Fruit fly (Drosophila melanogaster) whole organism, embryonic: ENCODE results near the gene CG42455.

Experiments
- Atf6 ChIP-seq: fragments of 200-800 bp; sonication (Bioruptor generic); IDR thresholded peaks from 2 replicates; pipeline ENCODE4 v1.3.6; 2022; ENCODE audit warnings: missing biosample characterization, missing genetic modification characterization
- B-H1 ChIP-seq: fragments of 200-800 bp; sonication (Bioruptor generic); IDR thresholded peaks from 3 replicates; pipeline ENCODE4 v1.3.6; 2022; ENCODE audit warnings: missing biosample characterization, missing genetic modification characterization
- B-H2 ChIP-seq: fragments of 200-800 bp; sonication (Bioruptor generic); optimal IDR thresholded peaks from 2 replicates; lab custom pipeline; 2018; ENCODE audit warnings: missing biosample characterization, mild to moderate bottlenecking, missing genetic modification characterization
- Bgb ChIP-seq: fragments of 200-800 bp; sonication (Bioruptor generic); IDR thresholded peaks from 2 replicates; pipeline ENCODE4 v1.3.6; 2022; ENCODE audit warnings: missing biosample characterization, missing genetic modification characterization; ENCODE audit not compliant: partially characterized antibody
- C15 ChIP-seq: fragments of 200-800 bp; sonication (Bioruptor generic); IDR thresholded peaks from 3 replicates; pipeline ENCODE4 v1.3.6; 2022; ENCODE audit warnings: missing biosample characterization, missing genetic modification characterization
- CG10209 ChIP-seq: fragments of 200-800 bp; sonication (Bioruptor generic); optimal IDR thresholded peaks from 3 replicates; lab custom pipeline; 2017; ENCODE audit warnings: missing biosample characterization, mild to moderate bottlenecking, missing genetic modification characterization, missing genetic modification reagents
- CG11504 ChIP-seq: fragments of 200-800 bp; sonication (Bioruptor generic); optimal IDR thresholded peaks from 3 replicates; lab custom pipeline; 2019; ENCODE audit warnings: missing biosample characterization, mild to moderate bottlenecking, missing genetic modification characterization, moderate library complexity
- CG13287 ChIP-seq: fragments of 200-800 bp; sonication (Bioruptor generic); IDR thresholded peaks from 2 replicates; pipeline ENCODE4 v1.3.6; 2022; ENCODE audit warnings: missing biosample characterization, missing genetic modification characterization; ENCODE audit not compliant: partially characterized antibody
- CG13775 ChIP-seq: fragments of 200-800 bp; sonication (Bioruptor generic); optimal IDR thresholded peaks from 3 replicates; lab custom pipeline; 2017; ENCODE audit warnings: missing biosample characterization, mild to moderate bottlenecking, missing genetic modification characterization
- CG15269 ChIP-seq: fragments of 200-800 bp; sonication (Bioruptor generic); optimal IDR thresholded peaks from 2 replicates; lab custom pipeline; 2018; ENCODE audit warnings: missing biosample characterization, mild to moderate bottlenecking, missing genetic modification characterization, moderate library complexity
- CG31365 ChIP-seq: fragments of 200-800 bp; sonication (Bioruptor generic); optimal IDR thresholded peaks from 2 replicates; lab custom pipeline; 2018; ENCODE audit warnings: missing biosample characterization, mild to moderate bottlenecking, missing genetic modification characterization
- CG34224 ChIP-seq: fragments of 200-800 bp; sonication (Bioruptor generic); IDR thresholded peaks from 3 replicates; pipeline ENCODE4 v1.3.6; 2022; ENCODE audit warnings: missing biosample characterization, missing genetic modification characterization; ENCODE audit not compliant: partially characterized antibody
- CG4282 ChIP-seq: fragments of 200-800 bp; sonication (Bioruptor generic); optimal IDR thresholded peaks from 2 replicates; lab custom pipeline; 2016; ENCODE audit warnings: missing biosample characterization, missing genetic modification characterization
- CG4730 ChIP-seq: fragments of 200-800 bp; sonication (Bioruptor generic); IDR thresholded peaks from 2 replicates; pipeline ENCODE4 v1.3.6; 2022; ENCODE audit warnings: missing biosample characterization, missing genetic modification characterization
- CG6654 ChIP-seq: fragments of 200-800 bp; sonication (Bioruptor generic); optimal IDR thresholded peaks from 2 replicates; lab custom pipeline; 2017; ENCODE audit warnings: missing biosample characterization, mild to moderate bottlenecking, missing genetic modification characterization
- CG7372 ChIP-seq: fragments of 200-800 bp; sonication (Bioruptor generic); IDR thresholded peaks from 2 replicates; pipeline ENCODE4 v1.3.6; 2022; ENCODE audit warnings: missing biosample characterization, missing genetic modification characterization
- CG7839 ChIP-seq: fragments of 200-800 bp; sonication (Bioruptor generic); optimal IDR thresholded peaks from 3 replicates; lab custom pipeline; 2018; ENCODE audit warnings: missing biosample characterization, mild to moderate bottlenecking, missing genetic modification characterization, moderate library complexity
- CkIIα-i1 ChIP-seq: fragments of 200-800 bp; sonication (Bioruptor generic); IDR thresholded peaks from 2 replicates; pipeline ENCODE4 v1.3.6; 2022; ENCODE audit warnings: missing biosample characterization, missing genetic modification characterization
- Deaf1 ChIP-seq: fragments of 200-800 bp; optimal IDR thresholded peaks from 3 replicates; lab custom pipeline; 2019; ENCODE audit warnings: missing biosample characterization, mild to moderate bottlenecking, missing genetic modification characterization, moderate library complexity
- Dip2 ChIP-seq: fragments of 200-800 bp; sonication (Bioruptor generic); IDR thresholded peaks from 2 replicates; pipeline ENCODE4 v1.3.6; 2022; ENCODE audit warnings: missing biosample characterization, missing genetic modification characterization
- Dip3 ChIP-seq: fragments of 200-800 bp; sonication (Bioruptor generic); optimal IDR thresholded peaks from 3 replicates; lab custom pipeline; 2016; ENCODE audit warnings: missing biosample characterization, missing genetic modification characterization
- E2f2 ChIP-seq: fragments of 200-800 bp; sonication (Bioruptor generic); IDR thresholded peaks from 2 replicates; pipeline ENCODE4 v1.3.6; 2022; ENCODE audit warnings: missing biosample characterization, missing genetic modification characterization
- Elba2 ChIP-seq: fragments of 200-800 bp; sonication (Bioruptor generic); optimal IDR thresholded peaks from 3 replicates; lab custom pipeline; 2016; ENCODE audit warnings: missing biosample characterization, missing genetic modification characterization
- Ets65A ChIP-seq: fragments of 200-800 bp; sonication (Bioruptor generic); peaks from one replicate; lab custom pipeline; 2016; ENCODE audit warnings: missing biosample characterization, missing genetic modification characterization
- Fer1 ChIP-seq: fragments of 200-800 bp; sonication (Bioruptor generic); optimal IDR thresholded peaks from 2 replicates; lab custom pipeline; 2017; ENCODE audit warnings: missing biosample characterization, mild to moderate bottlenecking, missing genetic modification characterization
- Hmx ChIP-seq: fragments of 200-800 bp; sonication (Bioruptor generic); optimal IDR thresholded peaks from 2 replicates; lab custom pipeline; 2016; ENCODE audit warnings: missing biosample characterization, missing genetic modification characterization
- Hr3 ChIP-seq: fragments of 200-800 bp; sonication (Bioruptor generic); optimal IDR thresholded peaks from 3 replicates; lab custom pipeline; 2016; ENCODE audit warnings: missing biosample characterization, missing genetic modification characterization
- Mrtf ChIP-seq: fragments of 200-800 bp; sonication (Bioruptor generic); IDR thresholded peaks from 3 replicates; pipeline ENCODE4 v1.3.6; 2022; ENCODE audit warnings: missing biosample characterization, missing genetic modification characterization
- NfI ChIP-seq: fragments of 200-800 bp; sonication (Bioruptor generic); optimal IDR thresholded peaks from 3 replicates; lab custom pipeline; 2018; ENCODE audit warnings: missing biosample characterization, mild to moderate bottlenecking, missing genetic modification characterization, moderate library complexity
- Trl ChIP-seq, 3 experiments: fragments of >200 bp in 2 of 3; fragments of 200-800 bp in 1 of 3; sonication (Bioruptor generic) in 1 of 3; optimal IDR thresholded peaks; 2 replicates in 1 of 3; 3 replicates in 2 of 3; lab custom pipeline; 2016 to 2017; ENCODE audit warnings: missing biosample characterization in 1 of 3, missing genetic modification characterization in 1 of 3
- bigmax ChIP-seq: fragments of 200-800 bp; sonication (Bioruptor generic); optimal IDR thresholded peaks from 2 replicates; lab custom pipeline; 2018; ENCODE audit warnings: missing biosample characterization, mild to moderate bottlenecking, missing genetic modification characterization
- chinmo ChIP-seq: fragments of 200-800 bp; sonication (Bioruptor generic); IDR thresholded peaks from 4 replicates; pipeline ENCODE4 v1.3.6; 2022; ENCODE audit warnings: missing biosample characterization, missing genetic modification characterization; ENCODE audit not compliant: partially characterized antibody
- ewg ChIP-seq: fragments of 200-800 bp; sonication (Bioruptor generic); optimal IDR thresholded peaks from 3 replicates; lab custom pipeline; 2017; ENCODE audit warnings: mild to moderate bottlenecking, missing biosample characterization, missing genetic modification reagents, missing genetic modification characterization
- gcm ChIP-seq: fragments of 200-800 bp; sonication (Bioruptor generic); optimal IDR thresholded peaks from 2 replicates; lab custom pipeline; 2019; ENCODE audit warnings: missing biosample characterization, mild to moderate bottlenecking, missing genetic modification characterization, moderate library complexity
- gem ChIP-seq: fragments of 200-800 bp; sonication (Bioruptor generic); optimal IDR thresholded peaks from 2 replicates; lab custom pipeline; 2019; ENCODE audit warnings: missing biosample characterization, mild to moderate bottlenecking, missing genetic modification characterization, moderate library complexity
- kay ChIP-seq: fragments of 200-800 bp; sonication (Bioruptor generic); optimal IDR thresholded peaks from 2 replicates; lab custom pipeline; 2016; ENCODE audit warnings: missing biosample characterization, missing genetic modification characterization
- nerfin-2 ChIP-seq: fragments of 200-800 bp; sonication (Bioruptor generic); IDR thresholded peaks from 2 replicates; pipeline ENCODE4 v1.3.6; 2022; ENCODE audit warnings: missing biosample characterization, missing genetic modification characterization; ENCODE audit not compliant: partially characterized antibody
- pros ChIP-seq: fragments of 200-800 bp; sonication (Bioruptor generic); optimal IDR thresholded peaks from 3 replicates; lab custom pipeline; 2019; ENCODE audit warnings: missing biosample characterization, mild to moderate bottlenecking, missing genetic modification characterization, moderate library complexity
- ro ChIP-seq: fragments of 200-800 bp; sonication (Bioruptor generic); IDR thresholded peaks from 2 replicates; pipeline ENCODE4 v1.3.6; 2022; ENCODE audit warnings: missing biosample characterization, missing genetic modification characterization
- sens ChIP-seq: fragments of 200-800 bp; sonication (Bioruptor generic); peaks from one replicate; lab custom pipeline; 2016; ENCODE audit warnings: missing biosample characterization, missing genetic modification characterization
- sim ChIP-seq: fragments of 200-800 bp; sonication (Bioruptor generic); IDR thresholded peaks from 2 replicates; pipeline ENCODE4 v1.3.6; 2022; ENCODE audit warnings: missing biosample characterization, missing genetic modification characterization
- so ChIP-seq: fragments of 200-800 bp; sonication (Bioruptor generic); IDR thresholded peaks from 3 replicates; pipeline ENCODE4 v1.3.6; 2022; ENCODE audit warnings: missing biosample characterization, missing genetic modification characterization
- sug ChIP-seq: fragments of 200-800 bp; optimal IDR thresholded peaks from 2 replicates; lab custom pipeline; 2019; ENCODE audit warnings: missing biosample characterization, mild to moderate bottlenecking, missing genetic modification characterization, moderate library complexity
- tap ChIP-seq: fragments of 200-800 bp; optimal IDR thresholded peaks from 3 replicates; lab custom pipeline; 2019; ENCODE audit warnings: missing biosample characterization, mild to moderate bottlenecking, missing genetic modification characterization, moderate library complexity
- zen2 ChIP-seq: fragments of 200-800 bp; sonication (Bioruptor generic); IDR thresholded peaks from 3 replicates; pipeline ENCODE4 v1.3.6; 2022; ENCODE audit warnings: missing biosample characterization, missing genetic modification characterization; ENCODE audit not compliant: partially characterized antibody

CG42455 gene

DNA sequence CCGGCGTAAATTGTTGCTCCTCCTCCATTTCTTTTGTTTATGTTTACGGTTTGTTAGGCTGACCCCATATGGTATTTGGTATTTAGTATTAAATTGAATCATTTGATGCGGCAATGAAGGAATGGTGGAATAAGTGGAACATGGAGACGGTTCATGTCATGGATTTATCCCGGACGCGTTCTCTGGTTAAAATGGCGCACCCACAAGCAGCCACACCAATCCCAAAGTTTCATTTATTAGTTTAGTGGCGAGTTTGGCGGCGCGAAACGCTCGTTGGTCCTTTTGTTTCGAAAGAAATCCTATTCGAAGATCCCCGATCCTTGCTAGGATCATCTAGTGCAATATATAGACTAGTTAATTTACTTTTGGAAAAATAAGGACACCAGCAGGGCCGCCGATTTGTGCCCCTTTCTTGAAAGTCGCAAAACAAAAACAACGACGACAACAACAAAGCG is 3.8 kb upstream of the CG42455 start, which contains the start of the genes CG6685 and Dronc (continued):
- TF ChIP-seq Hmx (no peak), ewg (peak; percentile 14), CG10209 (GFP tag; lab: Kevin White, UChicago) (no peak), CG15269 (tag; lab: Kevin White, UChicago) (no peak), chinmo (GFP tag; lab: Robert Waterston, UW) (0 out of 4 replicates have a peak, but pooled peaks have one; percentile 25), gcm (GFP tag; lab: Kevin White, UChicago) (no peak), bigmax (GFP tag; lab: Kevin White, UChicago) (no peak), CG7839 (tag; lab: Kevin White, UChicago) (no peak), sug (tag; lab: Kevin White, UChicago) (no peak), sim (no peak)
- TF ChIP-seq, all 482 proteins: peak for 68

dm6 chr3L:9969158-9969557 is 3.0 kb upstream of the CG42455 start:
- peak; percentile 44 for TF ChIP-seq sens
- TF ChIP-seq Elba2 (GFP tag; lab: Kevin White, UChicago), result peak; percentile 50
- TF ChIP-seq kay (GFP tag; lab: Kevin White, UChicago), result no peak
- TF ChIP-seq Mrtf (GFP tag; lab: Robert Waterston, UW), result no peak
- TF ChIP-seq B-H2 (GFP tag; lab: Kevin White, UChicago), result no peak

DNA sequence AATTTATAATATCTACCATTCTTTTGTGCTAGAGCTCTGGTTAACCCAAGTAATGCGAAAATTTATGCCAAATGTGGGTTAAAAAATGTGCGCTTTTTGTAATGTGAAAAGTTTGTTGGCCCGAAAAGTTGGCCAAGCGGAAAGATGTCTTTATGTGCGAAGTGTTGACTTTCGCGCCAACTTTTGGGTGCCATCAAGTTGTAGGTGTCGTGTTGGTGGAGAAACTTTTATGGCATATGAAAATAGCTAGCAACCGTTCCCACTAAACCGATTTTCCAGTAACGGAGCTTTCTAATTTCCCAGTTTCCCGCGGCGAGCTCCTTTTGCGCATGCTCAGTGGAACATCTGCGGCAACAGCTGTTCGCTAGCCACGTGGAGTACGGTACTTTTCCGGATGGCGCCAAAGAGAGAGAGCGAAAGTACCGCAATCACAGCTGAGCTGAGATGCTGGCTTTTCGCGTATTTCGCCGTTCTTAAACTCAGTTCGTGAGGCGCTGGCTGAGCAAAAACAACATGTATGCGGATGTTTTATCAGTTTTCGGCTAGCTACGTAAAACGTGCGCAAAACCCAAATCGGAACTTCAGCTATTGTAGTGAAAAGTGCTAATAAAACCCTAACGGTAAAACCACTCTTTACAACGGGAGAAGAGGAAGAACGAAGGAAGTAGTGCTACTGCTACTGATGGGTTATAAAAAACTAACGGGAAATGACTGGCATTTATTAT is 2.2 kb downstream of the CG42455 start, which contains the start of gene dpr6:
TSS of gene dpr6 (plus strand) at position 480 of the 725 bp plus-strand sequence.
- TF ChIP-seq CG34224 (GFP tag; lab: Robert Waterston, UW) (0 out of 3 replicates have a peak, but pooled peaks have one; percentile 21), Trl (optimal IDR thresholded peaks at IDR 0.05; lab: Kevin White, UChicago) (peak in 1 of 2 experiments; percentile 17), Trl (GFP tag; optimal IDR thresholded peaks at IDR 0.05; lab: Kevin White, UChicago) (no peak), pros (GFP tag; lab: Kevin White, UChicago) (no peak), CG7372 (GFP tag; lab: Robert Waterston, UW) (no peak), CkIIα-i1 (GFP tag; lab: Robert Waterston, UW) (no peak), CG4730 (GFP tag; lab: Robert Waterston, UW) (no peak), NfI (peak; percentile 23), Dip2 (GFP tag; lab: Robert Waterston, UW) (peak; percentile 60; the same call in 1 of the 2 replicates), CG11504 (tag; lab: Kevin White, UChicago) (peak; percentile 8), Fer1 (GFP tag; lab: Kevin White, UChicago) (peak; percentile 12), CG6654 (GFP tag; lab: Kevin White, UChicago) (no peak), tap (tag; lab: Kevin White, UChicago) (no peak), Hr3 (no peak), ro (GFP tag; lab: Robert Waterston, UW) (no peak), Atf6 (GFP tag; lab: Robert Waterston, UW) (no peak), B-H1 (GFP tag; lab: Robert Waterston, UW) (no peak), C15 (no peak), Deaf1 (tag; lab: Kevin White, UChicago) (peak; percentile 46), CG13775 (GFP tag; lab: Kevin White, UChicago) (no peak), zen2 (GFP tag; lab: Robert Waterston, UW) (0 out of 3 replicates have a peak, but pooled peaks have one; percentile 13), CG31365 (no peak), gem (tag; lab: Kevin White, UChicago) (no peak), nerfin-2 (GFP tag; lab: Robert Waterston, UW) (no peak), Bgb (0 out of 2 replicates have a peak, but pooled peaks have one; percentile 24), Dip3 (no peak), CG4282 (GFP tag; lab: Kevin White, UChicago) (no peak), CG13287 (GFP tag; lab: Robert Waterston, UW) (0 out of 2 replicates have a peak, but pooled peaks have one; percentile 13), Ets65A (peak; percentile 58), E2f2 (GFP tag; lab: Robert Waterston, UW) (peak; percentile 68), so (GFP tag; lab: Robert Waterston, UW) (0 out of 3 replicates have a peak, but pooled peaks have one; percentile 13)
